Worm (Caenorhabditis elegans): ENCODE data around the gene mrps-21.

The mrps-21 gene

ce11 chrIV:4660151-4661041, 1.1 kb upstream of the mrps-21 start, which contains the start of the genes F29B9.11 and jmjd-1.2 (continued):
- TF ChIP-seq nhr-28 (tag; optimal IDR thresholded peaks at IDR 0.05) (no peak), mdl-1 (tag; optimal IDR thresholded peaks at IDR 0.05) (no peak), ceh-9 (tag; optimal IDR thresholded peaks at IDR 0.05) (no peak)

DNA sequence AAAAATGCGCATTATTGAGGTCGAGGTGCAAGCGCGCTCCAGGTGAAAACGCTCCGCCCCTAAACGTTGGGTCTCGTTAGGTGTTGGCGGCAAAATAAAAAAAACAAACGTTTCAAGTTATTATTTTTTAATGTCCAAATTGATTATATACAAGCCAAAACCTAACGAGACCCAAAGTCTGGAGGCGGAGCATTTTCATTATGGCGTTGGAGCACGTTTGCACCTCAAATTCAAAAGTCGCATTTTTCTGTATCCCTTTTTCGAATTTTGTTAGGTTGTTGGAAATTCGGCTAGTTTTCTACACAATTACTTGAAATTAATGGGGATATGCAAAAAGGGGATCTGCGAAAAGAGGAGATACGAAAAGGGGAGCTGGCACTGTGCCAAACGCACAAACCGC, 1.4 kb downstream of the mrps-21 start, which contains the start of gene col-111:
col-111 (minus strand) TSS at position 101 of the 400 bp plus-strand sequence.
- no peak for TF ChIP-seq nhr-43 (tag; optimal IDR thresholded peaks at IDR 0.05; ENCODE audit: poor library complexity, severe bottlenecking)
- TF ChIP-seq egl-27 (tag; optimal IDR thresholded peaks at IDR 0.05) = no peak
- no peak for TF ChIP-seq pqm-1 (tag; optimal IDR thresholded peaks at IDR 0.05)
- TF ChIP-seq nhr-77 (tag; optimal IDR thresholded peaks at IDR 0.05) = no peak
- no peak for TF ChIP-seq lin-15B (tag; optimal IDR thresholded peaks at IDR 0.05)
- TF ChIP-seq ceh-82 (tag; optimal IDR thresholded peaks at IDR 0.05) = no peak
- no peak for TF ChIP-seq nhr-11 (tag; optimal IDR thresholded peaks at IDR 0.05)

DNA sequence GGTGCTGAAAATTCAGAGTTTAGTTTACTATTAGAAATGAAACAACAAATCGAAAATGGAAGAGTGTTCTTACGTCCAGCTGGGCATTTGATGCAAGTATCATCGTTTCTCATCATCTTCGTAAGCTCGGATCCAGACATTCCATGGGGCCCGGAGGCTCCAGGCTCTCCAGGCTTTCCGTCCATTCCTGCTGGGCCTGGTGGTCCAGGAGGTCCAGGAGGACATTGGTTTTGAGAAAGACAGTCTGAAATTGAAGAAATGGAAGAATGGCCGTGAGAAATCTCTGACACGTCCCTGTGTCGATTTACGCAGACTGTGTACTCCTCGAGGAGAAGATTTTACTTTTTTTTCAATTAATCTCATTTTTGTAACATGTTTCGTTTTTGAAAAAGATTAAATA, 2.9 kb downstream of the mrps-21 start:
- TF ChIP-seq elt-3 (tag; optimal IDR thresholded peaks at IDR 0.05) = no peak
- no peak for TF ChIP-seq unc-39 (tag; optimal IDR thresholded peaks at IDR 0.05)

DNA sequence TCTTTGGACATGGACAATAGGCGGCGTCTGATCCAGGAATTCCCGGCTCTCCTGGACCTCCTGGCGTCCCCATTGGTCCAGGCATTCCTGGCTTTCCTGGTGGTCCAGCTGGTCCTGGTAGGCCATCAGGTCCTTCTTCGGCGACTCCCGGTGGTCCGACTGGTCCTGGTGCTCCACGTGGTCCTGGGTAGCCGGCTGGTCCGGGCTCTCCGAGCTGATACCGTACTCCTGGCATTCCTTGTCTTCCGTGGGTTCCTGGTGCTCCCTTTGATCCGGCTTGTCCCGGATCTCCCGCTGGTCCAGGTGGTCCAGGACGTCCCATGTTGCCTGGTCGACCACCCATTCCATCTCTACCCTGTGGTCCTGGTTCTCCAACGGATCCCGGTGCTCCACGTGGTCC, 3.3 kb downstream of the mrps-21 start:
- no peak for TF ChIP-seq ceh-28 (tag; optimal IDR thresholded peaks at IDR 0.05)
- TF ChIP-seq lin-39 (tag; optimal IDR thresholded peaks at IDR 0.05) = peak; percentile 10
- TF ChIP-seq nhr-77 (tag; optimal IDR thresholded peaks at IDR 0.05) = no peak
- no peak for TF ChIP-seq nhr-76 (tag; optimal IDR thresholded peaks at IDR 0.05)
- no peak for TF ChIP-seq nhr-28 (tag; optimal IDR thresholded peaks at IDR 0.05)
- no peak for TF ChIP-seq pqm-1 (tag; optimal IDR thresholded peaks at IDR 0.05)

DNA sequence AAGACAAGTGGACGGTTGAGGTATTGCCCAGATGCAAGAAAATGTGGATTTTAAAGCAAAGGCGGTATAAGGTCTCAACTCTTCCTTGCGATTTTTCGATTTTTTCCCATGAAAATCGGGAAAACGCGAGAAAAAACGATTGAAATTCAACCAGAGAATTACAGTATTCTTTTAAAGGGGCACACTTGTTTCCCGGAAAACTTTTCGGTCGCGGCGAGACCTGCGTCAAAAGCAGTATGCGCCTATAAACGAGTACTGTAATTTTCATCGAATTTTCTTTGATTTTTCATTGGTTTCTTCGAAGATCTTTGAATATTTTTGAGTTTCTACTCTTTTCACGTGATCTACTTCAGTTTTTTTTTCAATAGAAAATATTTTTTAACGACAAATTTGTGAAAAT, 5.6 kb downstream of the mrps-21 start:
- TF ChIP-seq sea-2 (GFP tag; optimal IDR thresholded peaks at IDR 0.05) = no peak
- no peak for TF ChIP-seq unc-39 (tag; optimal IDR thresholded peaks at IDR 0.05)
- no peak for TF ChIP-seq mml-1 (tag; optimal IDR thresholded peaks at IDR 0.05)
- TF ChIP-seq R02D3.7 (tag; optimal IDR thresholded peaks at IDR 0.05) = no peak
- TF ChIP-seq skn-1 (tag; optimal IDR thresholded peaks at IDR 0.05) = no peak
- TF ChIP-seq ztf-4 (tag; optimal IDR thresholded peaks at IDR 0.05) = no peak
- no peak for TF ChIP-seq nhr-76 (tag; optimal IDR thresholded peaks at IDR 0.05)
- TF ChIP-seq elt-2 (tag; optimal IDR thresholded peaks at IDR 0.05) = no peak
- no peak for TF ChIP-seq snpc-4 (tag; optimal IDR thresholded peaks at IDR 0.05)

DNA sequence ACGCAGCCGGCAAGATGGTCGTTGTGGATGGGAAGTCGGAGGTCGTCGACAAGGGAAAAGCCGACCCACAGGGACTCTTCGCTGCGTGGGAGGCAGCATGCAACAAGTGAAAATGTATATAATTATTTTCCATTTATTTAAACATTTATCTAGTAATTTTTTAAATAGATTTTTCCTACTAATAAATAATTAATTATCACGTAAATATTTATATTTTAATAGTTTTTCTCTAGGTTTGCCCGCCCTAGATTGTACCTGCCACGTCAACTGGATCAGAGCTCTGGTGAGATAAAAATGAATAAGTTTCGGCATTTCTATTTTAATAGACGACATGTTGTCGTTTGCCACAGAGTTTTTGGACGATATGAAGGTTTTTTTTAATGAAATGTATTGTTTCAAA, 6.4 kb downstream of the mrps-21 start, which contains the start of gene psr-1:
psr-1 (plus strand) TSS at position 301 of the 400 bp plus-strand sequence.
- no peak for TF ChIP-seq ceh-16 (tag; optimal IDR thresholded peaks at IDR 0.05)
- no peak for TF ChIP-seq ztf-11 (tag; optimal IDR thresholded peaks at IDR 0.05)
- no peak for TF ChIP-seq ceh-9 (tag; optimal IDR thresholded peaks at IDR 0.05)
- no peak for TF ChIP-seq lin-15B (tag; optimal IDR thresholded peaks at IDR 0.05)
- TF ChIP-seq daf-12 (tag; optimal IDR thresholded peaks at IDR 0.05) = no peak
- no peak for TF ChIP-seq elt-2 (tag; optimal IDR thresholded peaks at IDR 0.05)
- no peak for TF ChIP-seq nhr-237 (tag; optimal IDR thresholded peaks at IDR 0.05)
- TF ChIP-seq R02D3.7 (tag; optimal IDR thresholded peaks at IDR 0.05) = no peak
- TF ChIP-seq lsy-12 (tag; optimal IDR thresholded peaks at IDR 0.05) = no peak
- no peak for TF ChIP-seq zag-1 (tag; optimal IDR thresholded peaks at IDR 0.05)
- no peak for TF ChIP-seq sea-2 (GFP tag; optimal IDR thresholded peaks at IDR 0.05)
- no peak for TF ChIP-seq hmg-11 (tag; optimal IDR thresholded peaks at IDR 0.05)
- TF ChIP-seq aly-2 (tag; optimal IDR thresholded peaks at IDR 0.05) = no peak
